Worm (Caenorhabditis elegans): ENCODE data around the gene let-418.

Gene let-418

DNA sequence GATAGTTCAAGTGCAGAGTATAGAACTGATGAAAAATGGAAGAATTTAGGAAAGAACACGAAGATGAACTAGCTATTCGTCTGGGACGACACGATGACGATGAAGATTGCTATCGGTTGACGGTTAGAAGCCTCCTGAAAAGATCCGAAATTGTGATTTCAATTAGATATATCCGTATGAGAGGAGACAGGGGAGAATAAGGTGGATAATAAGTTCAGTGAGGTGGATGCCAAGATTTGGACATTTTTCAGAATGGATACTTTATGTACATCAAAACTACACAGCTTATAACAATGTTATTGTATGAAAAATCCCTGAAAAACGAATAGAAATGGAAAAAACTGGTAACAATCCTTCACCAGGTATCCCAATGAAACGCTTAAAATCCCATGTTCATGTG lies 28.5 kb upstream of the let-418 start, which contains the start of gene nstp-3:
Gene nstp-3 (minus strand): TSS at position 101 of the 400 bp plus-strand sequence.
- no peak for TF ChIP-seq ZK546.5 (tag; optimal IDR thresholded peaks at IDR 0.05)
- TF ChIP-seq mbf-1 (tag; optimal IDR thresholded peaks at IDR 0.05): no peak
- TF ChIP-seq nhr-237 (tag; optimal IDR thresholded peaks at IDR 0.05): no peak
- no peak for TF ChIP-seq ceh-82 (tag; optimal IDR thresholded peaks at IDR 0.05)
- TF ChIP-seq elt-3 (tag; optimal IDR thresholded peaks at IDR 0.05): no peak
- TF ChIP-seq mdl-1 (tag; optimal IDR thresholded peaks at IDR 0.05): no peak
- TF ChIP-seq gmeb-1 (tag; optimal IDR thresholded peaks at IDR 0.05): no peak
- no peak for TF ChIP-seq ceh-16 (tag; optimal IDR thresholded peaks at IDR 0.05)
- TF ChIP-seq lin-13 (GFP tag; optimal IDR thresholded peaks at IDR 0.05): no peak
- TF ChIP-seq C34F6.9 (tag; optimal IDR thresholded peaks at IDR 0.05): no peak
- TF ChIP-seq elt-1 (tag; optimal IDR thresholded peaks at IDR 0.05): no peak
- TF ChIP-seq ama-1 (optimal IDR thresholded peaks at IDR 0.05): no peak

ce11 chrV:5799373-5799772 lies 27.3 kb upstream of the let-418 start, which contains the start of gene cyn-17:
Gene cyn-17 (plus strand): TSS chrV:5799673.
- no peak for TF ChIP-seq ztf-1 (GFP tag; conservative IDR thresholded peaks at IDR 0.05)

ce11 chrV:5805467-5805866 lies 21.2 kb upstream of the let-418 start, which contains the start of gene ZC250.5:
Gene ZC250.5 (plus strand): TSS chrV:5805767.
- no peak for TF ChIP-seq nhr-12 (tag; optimal IDR thresholded peaks at IDR 0.05)
- no peak for TF ChIP-seq unc-55 (GFP tag; optimal IDR thresholded peaks at IDR 0.05)
- no peak for TF ChIP-seq ztf-11 (tag; optimal IDR thresholded peaks at IDR 0.05)
- TF ChIP-seq zag-1 (tag; optimal IDR thresholded peaks at IDR 0.05): no peak
- no peak for TF ChIP-seq sma-3 (GFP tag; optimal IDR thresholded peaks at IDR 0.05)
- TF ChIP-seq unc-39 (tag; optimal IDR thresholded peaks at IDR 0.05): no peak
- no peak for TF ChIP-seq sem-4 (tag; optimal IDR thresholded peaks at IDR 0.05)
- no peak for TF ChIP-seq nhr-21 (tag; optimal IDR thresholded peaks at IDR 0.05)
- no peak for TF ChIP-seq fos-1 (tag; optimal IDR thresholded peaks at IDR 0.05)
- TF ChIP-seq nhr-10 (tag; optimal IDR thresholded peaks at IDR 0.05): no peak
- TF ChIP-seq alr-1 (tag; optimal IDR thresholded peaks at IDR 0.05): no peak
- no peak for TF ChIP-seq lin-11 (tag; optimal IDR thresholded peaks at IDR 0.05)
- TF ChIP-seq ceh-16 (tag; optimal IDR thresholded peaks at IDR 0.05): no peak
- no peak for TF ChIP-seq unc-62 (GFP tag; optimal IDR thresholded peaks at IDR 0.05)

- no peak for TF ChIP-seq unc-55 (GFP tag; optimal IDR thresholded peaks at IDR 0.05)
- no peak for TF ChIP-seq unc-39 (tag; optimal IDR thresholded peaks at IDR 0.05)
- TF ChIP-seq blmp-1 (tag; optimal IDR thresholded peaks at IDR 0.05; ENCODE audit: insufficient read depth): no peak
- no peak for TF ChIP-seq nhr-10 (tag; optimal IDR thresholded peaks at IDR 0.05)
- TF ChIP-seq lsy-2 (tag; optimal IDR thresholded peaks at IDR 0.05): no peak
- peak; percentile 67 for TF ChIP-seq nhr-25 (tag; optimal IDR thresholded peaks at IDR 0.05)
- no peak for TF ChIP-seq mbf-1 (tag; optimal IDR thresholded peaks at IDR 0.05)
- TF ChIP-seq lin-39 (tag; optimal IDR thresholded peaks at IDR 0.05): no peak
- peak; percentile 2 for TF ChIP-seq sma-9 (GFP tag; optimal IDR thresholded peaks at IDR 0.05)
- no peak for TF ChIP-seq sma-9 (tag; optimal IDR thresholded peaks at IDR 0.05)
- TF ChIP-seq mab-5 (tag; optimal IDR thresholded peaks at IDR 0.05): no peak
- TF ChIP-seq fos-1 (tag; optimal IDR thresholded peaks at IDR 0.05): no peak
- no peak for TF ChIP-seq sma-3 (GFP tag; optimal IDR thresholded peaks at IDR 0.05)
- no peak for TF ChIP-seq dmd-4 (tag; optimal IDR thresholded peaks at IDR 0.05)
- TF ChIP-seq R02D3.7 (tag; optimal IDR thresholded peaks at IDR 0.05): no peak
- TF ChIP-seq nhr-11 (tag; optimal IDR thresholded peaks at IDR 0.05): no peak
- TF ChIP-seq F13H6.1 (tag; optimal IDR thresholded peaks at IDR 0.05): peak; percentile 41
- no peak for TF ChIP-seq mdl-1 (tag; optimal IDR thresholded peaks at IDR 0.05)
Observed at ce11 chrV:5813060-5813659, 13.5 kb upstream of the let-418 start, which contains the start of gene ZC250.4. Gene ZC250.4 (minus strand): TSS chrV:5813137.

All from whole organism, L2 larva.